Worm (Caenorhabditis elegans): ENCODE measurements around the gene nucl-1.
A peak's percentile ranks its signal among the peaks of the same experiment; 100 is the strongest.

The nucl-1 gene

ce11 chrIV:8289505-8289579, at the start of gene nucl-1:
TSS of gene nucl-1 (minus strand) at chrIV:8289530.
- no peak for TF ChIP-seq nhr-232 (tag; optimal IDR thresholded peaks at IDR 0.05)
- no peak for TF ChIP-seq gmeb-2 (tag; optimal IDR thresholded peaks at IDR 0.05)
- no peak for TF ChIP-seq ceh-31 (tag; optimal IDR thresholded peaks at IDR 0.05)
- no peak for TF ChIP-seq ceh-24 (tag; optimal IDR thresholded peaks at IDR 0.05)
- TF ChIP-seq hlh-8 (tag; optimal IDR thresholded peaks at IDR 0.05) = no peak
- TF ChIP-seq ceh-45 (GFP tag; IDR thresholded peaks at IDR 0.05) = no peak
- no peak for TF ChIP-seq tbx-7 (tag; optimal IDR thresholded peaks at IDR 0.05)

DNA sequence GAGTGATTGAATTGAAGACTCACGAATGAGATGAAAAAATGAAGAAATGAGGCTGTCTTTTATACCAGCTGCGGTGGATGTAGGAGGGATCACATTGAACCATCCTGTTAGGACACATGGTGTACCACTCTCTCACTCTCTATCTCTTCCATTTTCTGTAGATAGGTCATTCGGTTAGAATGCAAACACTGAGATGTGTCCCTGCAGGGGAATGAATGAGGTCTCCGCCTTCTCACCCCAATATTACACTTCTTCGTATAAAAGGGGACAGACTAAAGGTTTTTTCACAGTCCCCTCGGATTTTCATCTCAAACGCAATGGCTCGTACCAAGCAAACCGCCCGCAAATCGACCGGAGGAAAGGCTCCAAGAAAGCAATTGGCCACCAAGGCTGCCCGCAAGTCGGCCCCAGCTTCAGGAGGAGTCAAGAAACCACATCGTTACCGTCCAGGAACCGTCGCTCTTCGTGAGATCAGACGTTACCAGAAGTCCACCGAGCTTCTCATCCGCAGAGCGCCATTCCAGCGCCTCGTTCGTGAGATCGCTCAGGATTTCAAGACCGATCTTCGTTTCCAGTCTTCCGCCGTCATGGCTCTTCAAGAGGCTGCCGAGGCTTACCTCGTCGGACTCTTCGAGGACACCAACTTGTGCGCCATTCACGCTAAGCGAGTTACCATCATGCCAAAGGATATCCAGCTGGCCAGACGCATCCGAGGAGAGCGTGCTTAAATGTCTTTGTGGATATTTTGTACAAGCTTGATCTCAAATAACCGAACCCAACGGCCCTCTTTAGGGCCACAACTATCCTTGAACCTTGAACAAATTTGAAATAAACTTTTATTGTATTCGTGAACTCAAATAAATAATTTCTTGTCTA, 44.9 kb upstream of the nucl-1 start, which contains the start of gene his-32:
TSS of gene his-32 (plus strand) at position 318 of the 876 bp plus-strand sequence.
- TF ChIP-seq hlh-8 (tag; optimal IDR thresholded peaks at IDR 0.05) (no peak), pax-1 (tag; optimal IDR thresholded peaks at IDR 0.05) (peak; percentile 85), hlh-30 (tag; optimal IDR thresholded peaks at IDR 0.05; ENCODE audit: insufficient read depth) (peak; percentile 83), ceh-34 (tag; optimal IDR thresholded peaks at IDR 0.05) (peak; percentile 85), tbx-2 (tag; optimal IDR thresholded peaks at IDR 0.05) (peak; percentile 81), fkh-6 (tag; optimal IDR thresholded peaks at IDR 0.05) (peak; percentile 26), che-1 (tag; optimal IDR thresholded peaks at IDR 0.05) (no peak), tbx-7 (tag; optimal IDR thresholded peaks at IDR 0.05) (peak; percentile 79), ztf-16 (tag; optimal IDR thresholded peaks at IDR 0.05) (peak; percentile 66), ref-2 (tag; optimal IDR thresholded peaks at IDR 0.05) (peak; percentile 90), pros-1 (tag; optimal IDR thresholded peaks at IDR 0.05) (peak; percentile 5), sdc-2 (tag; optimal IDR thresholded peaks at IDR 0.05) (peak; percentile 56), ceh-6 (GFP tag; optimal IDR thresholded peaks at IDR 0.05) (no peak), dve-1 (tag; optimal IDR thresholded peaks at IDR 0.05) (peak; percentile 34), pha-2 (tag; optimal IDR thresholded peaks at IDR 0.05) (peak; percentile 35), ceh-19 (GFP tag; optimal IDR thresholded peaks at IDR 0.05) (no peak), K02D7.2 (tag; optimal IDR thresholded peaks at IDR 0.05) (no peak), nfya-1 (tag; optimal IDR thresholded peaks at IDR 0.05) (peak; percentile 75), C08G9.2 (tag; optimal IDR thresholded peaks at IDR 0.05) (peak; percentile 24), elt-2 (tag; optimal IDR thresholded peaks at IDR 0.05) (peak; percentile 43), zip-5 (tag; optimal IDR thresholded peaks at IDR 0.05) (no peak), sox-2 (GFP tag; IDR thresholded peaks at IDR 0.05) (peak; percentile 83), pat-9 (tag; optimal IDR thresholded peaks at IDR 0.05) (peak; percentile 41), ama-1 (optimal IDR thresholded peaks at IDR 0.05) (peak; percentile 89), ceh-2 (tag; optimal IDR thresholded peaks at IDR 0.05) (peak; percentile 52), unc-55 (GFP tag; optimal IDR thresholded peaks at IDR 0.05) (peak; percentile 19), gmeb-2 (tag; optimal IDR thresholded peaks at IDR 0.05) (peak; percentile 3), ceh-31 (tag; optimal IDR thresholded peaks at IDR 0.05) (peak; percentile 86), eyg-1 (tag; optimal IDR thresholded peaks at IDR 0.05) (no peak), rnt-1 (tag; optimal IDR thresholded peaks at IDR 0.05) (peak; percentile 34), T23F11.4 (GFP tag; optimal IDR thresholded peaks at IDR 0.05) (no peak), ttx-3 (tag; optimal IDR thresholded peaks at IDR 0.05) (no peak)

- no peak for TF ChIP-seq T23F11.4 (GFP tag; optimal IDR thresholded peaks at IDR 0.05)
- TF ChIP-seq pha-4 (tag; optimal IDR thresholded peaks at IDR 0.05) = no peak
- no peak for TF ChIP-seq unc-86 (tag; optimal IDR thresholded peaks at IDR 0.05)
- no peak for TF ChIP-seq hlh-6 (tag; optimal IDR thresholded peaks at IDR 0.05)
- no peak for TF ChIP-seq ceh-2 (tag; optimal IDR thresholded peaks at IDR 0.05)
- TF ChIP-seq npax-4 (tag; optimal IDR thresholded peaks at IDR 0.05) = no peak
- no peak for TF ChIP-seq dmd-4 (tag; optimal IDR thresholded peaks at IDR 0.05; ENCODE audit: borderline replicate concordance)
- no peak for TF ChIP-seq pax-1 (tag; optimal IDR thresholded peaks at IDR 0.05)
- no peak for TF ChIP-seq elt-4 (tag; optimal IDR thresholded peaks at IDR 0.05)
- no peak for TF ChIP-seq hlh-30 (tag; optimal IDR thresholded peaks at IDR 0.05; ENCODE audit: insufficient read depth)
Observed at ce11 chrIV:8333954-8333987, 44.4 kb upstream of the nucl-1 start, which contains the start of gene his-31. TSS of gene his-31 (minus strand) at chrIV:8333983.
